Worm (Caenorhabditis elegans): ENCODE results near the gene nep-25.
"Not testable (repeated sequence)": the region's sequence is repeated elsewhere in the genome, so short reads cannot be mapped to it uniquely, and the experiment has no call there.

The nep-25 gene

ce11 chrII:5852007-5852406 is 10.0 kb downstream of the nep-25 start, which contains the start of gene H41C03.2:
Gene H41C03.2 (minus strand): TSS chrII:5852107.
- TF ChIP-seq dao-5 (tag; optimal IDR thresholded peaks at IDR 0.05) (no peak), him-1 (tag; optimal IDR thresholded peaks at IDR 0.05) (no peak), W03F9.2 (tag; optimal IDR thresholded peaks at IDR 0.05) (no peak)

- TF ChIP-seq dao-5 (tag; optimal IDR thresholded peaks at IDR 0.05) = no peak
- no peak for TF ChIP-seq him-1 (tag; optimal IDR thresholded peaks at IDR 0.05)
- TF ChIP-seq W03F9.2 (tag; optimal IDR thresholded peaks at IDR 0.05) = no peak
Measured at ce11 chrII:5853261-5853660, 11.2 kb downstream of the nep-25 start.

ce11 chrII:5854122-5854521 is 12.1 kb downstream of the nep-25 start, which contains the start of gene H41C03.1:
Gene H41C03.1 (plus strand): TSS chrII:5854422.
- TF ChIP-seq W03F9.2 (tag; optimal IDR thresholded peaks at IDR 0.05) (no peak), him-1 (tag; optimal IDR thresholded peaks at IDR 0.05) (no peak), dao-5 (tag; optimal IDR thresholded peaks at IDR 0.05) (no peak)

- TF ChIP-seq dao-5 (tag; optimal IDR thresholded peaks at IDR 0.05) (no peak), him-1 (tag; optimal IDR thresholded peaks at IDR 0.05) (no peak), W03F9.2 (tag; optimal IDR thresholded peaks at IDR 0.05) (no peak)
Measured at ce11 chrII:5858322-5858721, 16.3 kb downstream of the nep-25 start, which contains the start of gene F55C12.4. Gene F55C12.4 (minus strand): TSS chrII:5858422.

- TF ChIP-seq him-1 (tag; optimal IDR thresholded peaks at IDR 0.05) (no peak), dao-5 (tag; optimal IDR thresholded peaks at IDR 0.05) (no peak), W03F9.2 (tag; optimal IDR thresholded peaks at IDR 0.05) (no peak)
Measured at ce11 chrII:5860621-5861020, 18.6 kb downstream of the nep-25 start.

ce11 chrII:5863893-5864292 is 21.9 kb downstream of the nep-25 start, which contains the start of gene tag-234:
Gene tag-234 (plus strand): TSS chrII:5864193.
- TF ChIP-seq dao-5 (tag; optimal IDR thresholded peaks at IDR 0.05) = no peak
- no peak for TF ChIP-seq him-1 (tag; optimal IDR thresholded peaks at IDR 0.05)
- no peak for TF ChIP-seq W03F9.2 (tag; optimal IDR thresholded peaks at IDR 0.05)

ce11 chrII:5865405-5866308 is 23.6 kb downstream of the nep-25 start, which contains the start of gene F55C12.19:
Gene F55C12.19 (plus strand): TSS chrII:5866139.
- TF ChIP-seq W03F9.2 (tag; optimal IDR thresholded peaks at IDR 0.05) (no peak), him-1 (tag; optimal IDR thresholded peaks at IDR 0.05) (no peak), dao-5 (tag; optimal IDR thresholded peaks at IDR 0.05) (no peak)

- TF ChIP-seq dao-5 (tag; optimal IDR thresholded peaks at IDR 0.05) (no peak), W03F9.2 (tag; optimal IDR thresholded peaks at IDR 0.05) (no peak), him-1 (tag; optimal IDR thresholded peaks at IDR 0.05) (no peak)
Measured at ce11 chrII:5866920-5867319, 24.9 kb downstream of the nep-25 start.

ce11 chrII:5871508-5871907 is 29.5 kb downstream of the nep-25 start:
- TF ChIP-seq him-1 (tag; optimal IDR thresholded peaks at IDR 0.05) (no peak), W03F9.2 (tag; optimal IDR thresholded peaks at IDR 0.05) (no peak), dao-5 (tag; optimal IDR thresholded peaks at IDR 0.05) (no peak)

- no peak for TF ChIP-seq dao-5 (tag; optimal IDR thresholded peaks at IDR 0.05)
- no peak for TF ChIP-seq him-1 (tag; optimal IDR thresholded peaks at IDR 0.05)
- no peak for TF ChIP-seq W03F9.2 (tag; optimal IDR thresholded peaks at IDR 0.05)
Measured at ce11 chrII:5872414-5872813, 30.4 kb downstream of the nep-25 start.

ce11 chrII:5873564-5874070 is 31.6 kb downstream of the nep-25 start, which contains the start of gene tex-2:
Gene tex-2 (minus strand): TSS chrII:5873614.
- TF ChIP-seq W03F9.2 (tag; optimal IDR thresholded peaks at IDR 0.05) (peak; percentile 23), him-1 (tag; optimal IDR thresholded peaks at IDR 0.05) (no peak)

ce11 chrII:5874130-5874529 is 32.1 kb downstream of the nep-25 start:
- TF ChIP-seq dao-5 (tag; optimal IDR thresholded peaks at IDR 0.05) = no peak

- TF ChIP-seq him-1 (tag; optimal IDR thresholded peaks at IDR 0.05) = no peak
- TF ChIP-seq W03F9.2 (tag; optimal IDR thresholded peaks at IDR 0.05) = no peak
Measured at ce11 chrII:5876053-5876452, 34.0 kb downstream of the nep-25 start, which contains the start of gene F55C12.6. Gene F55C12.6 (minus strand): TSS chrII:5876153.

- TF ChIP-seq W03F9.2, dao-5, him-1 (tag; optimal IDR thresholded peaks at IDR 0.05): not testable (repeated sequence)
Measured at ce11 chrII:5876511-5876910, 34.5 kb downstream of the nep-25 start, which contains the start of gene F55C12.2. Gene F55C12.2 (plus strand): TSS chrII:5876811.

Data from whole organism, L4/young adult.